Worm (Caenorhabditis elegans): ENCODE measurements around the gene Y54B9A.1.

Gene Y54B9A.1

DNA sequence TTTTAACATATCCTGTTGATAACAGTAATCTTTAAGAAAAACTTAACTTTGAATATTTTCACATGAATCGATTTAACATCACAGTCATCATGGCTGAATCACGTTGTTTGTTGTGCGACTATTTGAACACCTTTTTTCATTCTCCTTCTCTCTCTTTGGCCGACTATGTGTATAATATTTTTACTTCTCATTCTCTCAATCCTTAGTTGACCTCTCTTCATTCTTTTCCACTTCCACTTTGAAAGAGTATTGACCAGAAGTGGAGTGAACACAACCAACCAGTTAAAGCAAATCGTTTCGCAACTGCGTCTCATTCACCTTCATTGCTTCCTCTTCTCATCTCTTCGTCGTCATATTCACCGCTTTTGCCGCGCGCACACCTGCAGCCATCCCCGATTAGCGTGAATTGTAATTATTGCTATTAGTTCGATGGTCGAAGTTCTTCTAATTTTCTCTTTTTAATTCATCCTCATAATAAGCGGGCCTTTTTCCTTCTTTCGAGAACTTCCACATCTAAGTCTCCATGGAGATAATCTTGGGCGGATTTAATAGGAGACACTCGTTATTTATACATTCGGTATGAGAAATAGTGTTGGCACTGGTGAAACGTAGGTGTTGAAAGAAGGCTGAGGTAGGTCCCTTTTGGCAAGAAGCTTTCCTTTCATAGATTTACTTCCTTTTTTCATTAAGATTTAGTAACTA, 44.3 kb downstream of the Y54B9A.1 start:
- peak; percentile 15 for TF ChIP-seq mxl-3 (GFP tag; optimal IDR thresholded peaks at IDR 0.05)
- TF ChIP-seq F37D6.2 (tag; optimal IDR thresholded peaks at IDR 0.05): no peak

- TF ChIP-seq mxl-2 (GFP tag; conservative IDR thresholded peaks at IDR 0.05) (no peak), snpc-4 (tag; optimal IDR thresholded peaks at IDR 0.05) (peak; percentile 78)
Observed at ce11 chrV:9391959-9392358, 47.4 kb downstream of the Y54B9A.1 start.

Measured in whole organism, L4 larva.